Worm (Caenorhabditis elegans) whole organism, late embryonic: ENCODE measurements around the gene C15B12.1.

Experiments
- T23F11.4 ChIP-seq: fragments of 200-800 bp; sonication (Bioruptor generic); optimal IDR thresholded peaks from 2 replicates; lab custom pipeline; 2018; ENCODE audit warnings: mild to moderate bottlenecking, missing genetic modification characterization, missing compliant biosample characterization
- Y22D7AL.16 ChIP-seq: sonication (generic microtip); optimal IDR thresholded peaks from 2 replicates; lab custom pipeline; 2016; ENCODE audit warnings: missing genetic modification characterization, missing compliant biosample characterization
- ceh-14 ChIP-seq: sonication (generic microtip); optimal IDR thresholded peaks from 2 replicates; lab custom pipeline; 2016; ENCODE audit warnings: missing genotype, missing genetic modification characterization, missing compliant biosample characterization
- ceh-2 ChIP-seq: sonication (generic microtip); optimal IDR thresholded peaks from 2 replicates; lab custom pipeline; 2016; ENCODE audit warnings: missing genotype, missing genetic modification characterization, missing compliant biosample characterization
- ceh-45 ChIP-seq: fragments of 200-800 bp; sonication (Bioruptor generic); IDR thresholded peaks from 2 replicates; pipeline ENCODE4 v1.3.6; 2022; ENCODE audit warnings: missing genetic modification reagents, missing genetic modification characterization, missing compliant biosample characterization
- ceh-6 ChIP-seq: fragments of 200-800 bp; sonication (Bioruptor generic); optimal IDR thresholded peaks from 2 replicates; lab custom pipeline; 2018; ENCODE audit warnings: mild to moderate bottlenecking, missing genetic modification characterization, missing compliant biosample characterization
- che-1 ChIP-seq: sonication (generic microtip); optimal IDR thresholded peaks from 2 replicates; lab custom pipeline; 2016; ENCODE audit warnings: mild to moderate bottlenecking, missing genetic modification characterization, missing compliant biosample characterization
- elt-2 ChIP-seq: sonication (generic microtip); optimal IDR thresholded peaks from 2 replicates; lab custom pipeline; 2016; ENCODE audit warnings: missing genetic modification reagents, missing genetic modification characterization, missing compliant biosample characterization
- ets-4 ChIP-seq: sonication (generic microtip); optimal IDR thresholded peaks from 2 replicates; lab custom pipeline; 2016; ENCODE audit warnings: missing genetic modification characterization, missing compliant biosample characterization
- eyg-1 ChIP-seq: sonication (generic microtip); optimal IDR thresholded peaks from 2 replicates; lab custom pipeline; 2016; ENCODE audit warnings: missing genotype, missing genetic modification characterization, missing compliant biosample characterization
- fkh-6 ChIP-seq: sonication (generic microtip); optimal IDR thresholded peaks from 2 replicates; lab custom pipeline; 2016; ENCODE audit warnings: missing genetic modification characterization, missing compliant biosample characterization
- gmeb-2 ChIP-seq: sonication (generic microtip); optimal IDR thresholded peaks from 2 replicates; lab custom pipeline; 2016; ENCODE audit warnings: missing genetic modification characterization, inconsistent platforms, missing compliant biosample characterization
- hlh-13 ChIP-seq: fragments of 200-800 bp; sonication (Bioruptor generic); optimal IDR thresholded peaks from 2 replicates; lab custom pipeline; 2018; ENCODE audit warnings: mild to moderate bottlenecking, missing genetic modification characterization, missing compliant biosample characterization
- hlh-30 ChIP-seq: sonication (generic microtip); optimal IDR thresholded peaks from 2 replicates; lab custom pipeline; 2017; ENCODE audit warnings: antibody characterized with exemption, missing genetic modification characterization, missing compliant biosample characterization; ENCODE audit not compliant: insufficient read depth
- hlh-8 ChIP-seq: sonication (generic microtip); optimal IDR thresholded peaks from 2 replicates; lab custom pipeline; 2016; ENCODE audit warnings: missing genotype, missing genetic modification characterization, missing compliant biosample characterization
- lim-6 ChIP-seq: sonication (generic microtip); optimal IDR thresholded peaks from 2 replicates; lab custom pipeline; 2016; ENCODE audit warnings: missing genetic modification characterization, missing compliant biosample characterization
- nhr-11 ChIP-seq: fragments of 150-350 bp; optimal IDR thresholded peaks from 2 replicates; lab custom pipeline; 2014; ENCODE audit warnings: missing biosample characterization, missing genetic modification characterization
- pag-3 ChIP-seq: sonication (generic microtip); optimal IDR thresholded peaks from 2 replicates; lab custom pipeline; 2016; ENCODE audit warnings: missing compliant biosample characterization, missing genetic modification characterization, borderline replicate concordance
- pat-9 ChIP-seq: fragments of 200-800 bp; sonication (Bioruptor generic); optimal IDR thresholded peaks from 2 replicates; lab custom pipeline; 2018; ENCODE audit warnings: mild to moderate bottlenecking, missing genetic modification characterization, moderate library complexity, missing compliant biosample characterization
- pax-1 ChIP-seq: fragments of 150-350 bp; optimal IDR thresholded peaks from 2 replicates; lab custom pipeline; 2014; ENCODE audit warnings: missing biosample characterization, missing genetic modification characterization
- pha-4 ChIP-seq: fragments of 150-350 bp; optimal IDR thresholded peaks from 2 replicates; lab custom pipeline; 2018; ENCODE audit warnings: missing biosample characterization, missing genetic modification reagents, missing genetic modification characterization
- pqm-1 ChIP-seq: sonication (generic microtip); optimal IDR thresholded peaks from 2 replicates; lab custom pipeline; 2016; ENCODE audit warnings: missing genetic modification characterization, missing compliant biosample characterization
- rnt-1 ChIP-seq: sonication (generic microtip); optimal IDR thresholded peaks from 2 replicates; lab custom pipeline; 2016; ENCODE audit warnings: missing genetic modification characterization, missing compliant biosample characterization
- sdc-2 ChIP-seq: sonication (generic microtip); optimal IDR thresholded peaks from 2 replicates; lab custom pipeline; 2016; ENCODE audit warnings: missing genotype, missing genetic modification characterization, missing compliant biosample characterization
- syd-9 ChIP-seq: sonication (generic microtip); optimal IDR thresholded peaks from 2 replicates; lab custom pipeline; 2016; ENCODE audit warnings: mild to moderate bottlenecking, missing genetic modification characterization, moderate library complexity, missing compliant biosample characterization
- ttx-3 ChIP-seq: sonication (generic microtip); optimal IDR thresholded peaks from 2 replicates; lab custom pipeline; 2016; ENCODE audit warnings: missing genetic modification reagents, missing genetic modification characterization, missing compliant biosample characterization
- unc-42 ChIP-seq: sonication (generic microtip); optimal IDR thresholded peaks from 2 replicates; lab custom pipeline; 2016; ENCODE audit warnings: missing genotype, missing genetic modification characterization, missing compliant biosample characterization
- unc-86 ChIP-seq: sonication (generic microtip); optimal IDR thresholded peaks from 2 replicates; lab custom pipeline; 2016; ENCODE audit warnings: missing genetic modification characterization, missing compliant biosample characterization
- ztf-16 ChIP-seq: sonication (generic microtip); optimal IDR thresholded peaks from 2 replicates; lab custom pipeline; 2017; ENCODE audit warnings: missing genetic modification characterization, missing compliant biosample characterization

Gene C15B12.1

DNA sequence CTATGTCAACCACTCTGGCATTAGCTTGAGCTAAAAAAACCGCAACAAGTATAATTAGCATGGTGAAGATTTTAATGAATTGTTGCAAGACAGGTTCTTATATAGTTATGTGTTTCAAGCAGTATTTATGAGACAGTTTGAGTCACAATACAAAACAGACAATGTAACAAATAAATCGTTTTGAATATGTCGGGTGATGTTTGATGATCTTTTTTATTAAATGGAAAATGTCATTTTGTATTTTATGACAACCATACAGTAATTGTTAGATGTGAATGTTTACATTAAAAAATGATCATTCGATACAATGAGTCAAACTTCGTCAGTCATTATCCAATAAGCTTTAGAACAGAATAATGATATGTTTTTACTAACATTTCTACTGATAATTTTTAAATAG lies 33.2 kb upstream of the C15B12.1 start, which contains the start of gene K10C2.7:
Gene K10C2.7, minus strand, starts transcription at position 101 of the 400 bp plus-strand sequence.
- TF ChIP-seq ceh-2 (tag; lab: Kevin White, UChicago) (no peak), syd-9 (tag; lab: Kevin White, UChicago) (no peak), unc-42 (tag; lab: Kevin White, UChicago) (no peak)
- TF ChIP-seq, all 69 proteins: peak for 0

- no peak for TF ChIP-seq hlh-8 (tag; lab: Kevin White, UChicago)
Measured at ce11 chrX:6445239-6445638, 31.4 kb upstream of the C15B12.1 start.

DNA sequence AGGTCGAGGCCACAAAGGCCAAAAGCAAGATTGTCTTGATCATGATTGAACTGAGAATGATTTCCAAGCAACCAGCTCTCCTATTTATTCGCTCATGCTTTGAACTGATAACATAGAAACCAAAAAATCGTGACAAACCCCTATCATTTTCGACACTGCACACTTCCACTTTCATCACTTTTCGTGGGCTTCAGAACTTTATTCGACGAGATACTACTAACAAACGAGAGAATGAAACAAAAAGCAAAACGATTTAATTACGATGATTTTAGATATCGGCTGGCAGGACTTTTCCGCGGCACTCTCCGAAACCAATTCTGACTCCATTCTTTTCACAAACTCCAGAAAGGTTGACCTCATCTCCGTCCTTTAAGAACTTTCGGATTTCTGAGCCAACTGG lies 30.0 kb upstream of the C15B12.1 start, which contains the start of gene asp-14:
Gene asp-14, minus strand, starts transcription at position 101 of the 400 bp plus-strand sequence.
- TF ChIP-seq ttx-3 (tag; lab: Kevin White, UChicago) (no peak), pat-9 (tag; lab: Kevin White, UChicago) (no peak), syd-9 (tag; lab: Kevin White, UChicago) (no peak), sdc-2 (tag; lab: Kevin White, UChicago) (no peak), ceh-6 (no peak), gmeb-2 (no peak), rnt-1 (no peak), che-1 (tag; lab: Kevin White, UChicago) (no peak), pqm-1 (no peak), ceh-14 (tag; lab: Kevin White, UChicago) (no peak), lim-6 (tag; lab: Kevin White, UChicago) (no peak), unc-86 (tag; lab: Kevin White, UChicago) (no peak), Y22D7AL.16 (no peak), pha-4 (tag; lab: Kevin White, UChicago) (no peak), fkh-6 (tag; lab: Kevin White, UChicago) (no peak), ceh-45 (GFP tag; lab: Robert Waterston, UW) (no peak), eyg-1 (no peak), pax-1 (tag; lab: Kevin White, UChicago) (no peak), ztf-16 (no peak)
- TF ChIP-seq, all 69 proteins: peak for 0

DNA sequence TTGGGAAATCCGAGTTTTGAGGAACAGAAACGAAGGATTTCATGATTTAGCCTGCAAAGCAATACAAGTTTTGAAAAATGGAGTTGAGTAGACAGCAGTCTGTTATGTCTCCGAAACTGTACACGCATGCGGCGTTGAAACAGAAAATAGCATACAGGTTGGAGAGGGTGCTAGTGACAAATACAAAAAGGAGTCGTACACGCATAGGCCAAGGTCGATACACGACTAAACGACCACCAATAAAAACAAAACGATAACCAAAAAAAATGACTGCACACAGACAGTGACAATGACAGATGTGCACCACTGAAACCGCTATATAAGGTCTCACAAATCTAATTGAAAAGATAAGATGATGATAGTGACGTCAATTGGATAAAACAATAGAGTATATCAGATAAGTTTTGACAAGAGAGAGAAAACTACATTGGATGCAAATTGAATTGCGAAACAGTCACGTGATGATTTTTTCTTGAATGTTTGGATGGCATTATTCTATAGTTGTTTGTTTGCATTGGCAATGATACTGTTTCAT lies 27.7 kb upstream of the C15B12.1 start, which contains the start of gene fah-1:
Gene fah-1, minus strand, starts transcription at position 51 of the 535 bp plus-strand sequence.
- TF ChIP-seq hlh-13 (GFP tag; lab: Kevin White, UChicago), result no peak
- peak; percentile 22 for TF ChIP-seq elt-2 (tag; lab: Kevin White, UChicago)
- TF ChIP-seq Y22D7AL.16, result no peak
- peak; percentile 61 for TF ChIP-seq hlh-30 (tag; lab: Kevin White, UChicago)
- TF ChIP-seq, all 69 proteins: peak for 2

ce11 chrX:6450839-6451491 lies 25.6 kb upstream of the C15B12.1 start, which contains the start of the genes grl-6 and K10C2.6:
Gene grl-6 (minus strand): TSS chrX:6450939.
Gene K10C2.6 (plus strand): TSS chrX:6451441.
- TF ChIP-seq ztf-16, result no peak
- TF ChIP-seq, all 69 proteins: peak for 0

ce11 chrX:6455157-6455556 lies 21.5 kb upstream of the C15B12.1 start, which contains the start of gene nas-33:
Gene nas-33 (minus strand): TSS chrX:6455257.
- TF ChIP-seq rnt-1 (no peak), fkh-6 (tag; lab: Kevin White, UChicago) (no peak), nhr-11 (tag; lab: Kevin White, UChicago) (no peak), T23F11.4 (GFP tag; lab: Kevin White, UChicago) (no peak), pag-3 (no peak), ets-4 (tag; lab: Kevin White, UChicago) (no peak)
